Fruit fly (Drosophila melanogaster) whole organism, embryonic: ENCODE measurements around the gene Rpp30.

Experiments used
- Adf1 ChIP-seq: fragments of 200-800 bp; sonication (Bioruptor generic); IDR thresholded peaks from 2 replicates; pipeline ENCODE4 v1.3.6; 2022; ENCODE audit warnings: missing biosample characterization, missing genetic modification characterization
- Atf6 ChIP-seq: fragments of 200-800 bp; sonication (Bioruptor generic); IDR thresholded peaks from 2 replicates; pipeline ENCODE4 v1.3.6; 2022; ENCODE audit warnings: missing biosample characterization, missing genetic modification characterization
- B-H2 ChIP-seq: fragments of 200-800 bp; sonication (Bioruptor generic); optimal IDR thresholded peaks from 2 replicates; lab custom pipeline; 2018; ENCODE audit warnings: missing biosample characterization, mild to moderate bottlenecking, missing genetic modification characterization
- CG10147 ChIP-seq: fragments of 200-800 bp; sonication (Bioruptor generic); optimal IDR thresholded peaks from 2 replicates; lab custom pipeline; 2019; ENCODE audit warnings: missing biosample characterization, mild to moderate bottlenecking, missing genetic modification characterization, moderate library complexity
- CG10654 ChIP-seq: fragments of 200-800 bp; sonication (Bioruptor generic); optimal IDR thresholded peaks from 2 replicates; lab custom pipeline; 2016; ENCODE audit warnings: missing biosample characterization, missing genetic modification characterization
- CG12104 ChIP-seq: fragments of 200-800 bp; sonication (Bioruptor generic); optimal IDR thresholded peaks from 3 replicates; lab custom pipeline; 2016; ENCODE audit warnings: missing biosample characterization, missing genetic modification characterization
- CG12942 ChIP-seq: fragments of 200-800 bp; sonication (Bioruptor generic); optimal IDR thresholded peaks from 3 replicates; lab custom pipeline; 2016; ENCODE audit warnings: missing biosample characterization, missing genetic modification characterization
- CG13424 ChIP-seq: fragments of 200-800 bp; sonication (Bioruptor generic); optimal IDR thresholded peaks from 2 replicates; lab custom pipeline; 2019; ENCODE audit warnings: missing biosample characterization, mild to moderate bottlenecking, missing genetic modification characterization, moderate library complexity
- CG14014 ChIP-seq: fragments of 200-800 bp; sonication (Bioruptor generic); IDR thresholded peaks from 2 replicates; pipeline ENCODE4 v1.3.6; 2022; ENCODE audit warnings: missing biosample characterization, missing genetic modification characterization
- CG14667 ChIP-seq: fragments of 200-800 bp; sonication (Bioruptor generic); IDR thresholded peaks from 2 replicates; pipeline ENCODE4 v1.3.6; 2022; ENCODE audit warnings: missing biosample characterization, missing genetic modification characterization
- CG15269 ChIP-seq: fragments of 200-800 bp; sonication (Bioruptor generic); optimal IDR thresholded peaks from 2 replicates; lab custom pipeline; 2018; ENCODE audit warnings: missing biosample characterization, mild to moderate bottlenecking, missing genetic modification characterization, moderate library complexity
- CG17328 ChIP-seq: fragments of 200-800 bp; sonication (Bioruptor generic); IDR thresholded peaks from 2 replicates; pipeline ENCODE4 v1.3.6; 2022; ENCODE audit warnings: missing biosample characterization, missing genetic modification characterization
- CG17612 ChIP-seq: fragments of 200-800 bp; sonication (Bioruptor generic); IDR thresholded peaks from 2 replicates; pipeline ENCODE4 v1.3.6; 2022; ENCODE audit warnings: missing biosample characterization, missing genetic modification characterization
- CG1792 ChIP-seq: fragments of 200-800 bp; sonication (Bioruptor generic); optimal IDR thresholded peaks from 2 replicates; lab custom pipeline; 2016; ENCODE audit warnings: missing biosample characterization, missing genetic modification characterization
- CG18764 ChIP-seq: fragments of 200-800 bp; sonication (Bioruptor generic); optimal IDR thresholded peaks from 3 replicates; lab custom pipeline; 2016; ENCODE audit warnings: missing biosample characterization, missing genetic modification characterization
- CG30020 ChIP-seq: fragments of 200-800 bp; optimal IDR thresholded peaks from 2 replicates; lab custom pipeline; 2019; ENCODE audit warnings: missing biosample characterization, mild to moderate bottlenecking, missing genetic modification characterization, moderate library complexity
- CG33557 ChIP-seq: fragments of 200-800 bp; sonication (Bioruptor generic); optimal IDR thresholded peaks from 2 replicates; lab custom pipeline; 2019; ENCODE audit warnings: missing biosample characterization, mild to moderate bottlenecking, missing genetic modification characterization, moderate library complexity
- CG4820 ChIP-seq: fragments of 200-800 bp; sonication (Bioruptor generic); optimal IDR thresholded peaks from 3 replicates; lab custom pipeline; 2016; ENCODE audit warnings: missing biosample characterization, missing genetic modification characterization
- CG9876 ChIP-seq: fragments of 200-800 bp; sonication (Bioruptor generic); optimal IDR thresholded peaks from 2 replicates; lab custom pipeline; 2016; ENCODE audit warnings: missing biosample characterization, missing genetic modification characterization
- CrebB ChIP-seq: fragments of 200-800 bp; sonication (Bioruptor generic); optimal IDR thresholded peaks from 3 replicates; lab custom pipeline; 2018; ENCODE audit warnings: missing biosample characterization, mild to moderate bottlenecking, missing genetic modification characterization
- Dip3 ChIP-seq: fragments of 200-800 bp; sonication (Bioruptor generic); optimal IDR thresholded peaks from 3 replicates; lab custom pipeline; 2016; ENCODE audit warnings: missing biosample characterization, missing genetic modification characterization
- Dll ChIP-seq: fragments of 200-800 bp; sonication (Bioruptor generic); IDR thresholded peaks from 4 replicates; pipeline ENCODE4 v1.3.6; 2022; ENCODE audit warnings: missing biosample characterization, missing genetic modification characterization; ENCODE audit not compliant: partially characterized antibody
- Drgx ChIP-seq: fragments of 200-800 bp; sonication (Bioruptor generic); IDR thresholded peaks from 2 replicates; pipeline ENCODE4 v1.3.6; 2022; ENCODE audit warnings: missing biosample characterization, missing genetic modification characterization
- Hand ChIP-seq: fragments of 200-800 bp; sonication (Bioruptor generic); optimal IDR thresholded peaks from 2 replicates; lab custom pipeline; 2017; ENCODE audit warnings: mild to moderate bottlenecking, missing biosample characterization, missing genetic modification reagents, missing genetic modification characterization
- Myb ChIP-seq: fragments of 200-800 bp; sonication (Bioruptor generic); optimal IDR thresholded peaks from 2 replicates; lab custom pipeline; 2016; ENCODE audit warnings: missing biosample characterization, missing genetic modification characterization
- Taf1 ChIP-seq: fragments of 200-800 bp; sonication (Bioruptor generic); IDR thresholded peaks from 2 replicates; pipeline ENCODE4 v1.3.6; 2022; ENCODE audit warnings: missing biosample characterization, missing genetic modification characterization
- cad ChIP-seq: fragments of >200 bp; optimal IDR thresholded peaks from 2 replicates; lab custom pipeline; 2017; ENCODE audit warnings: missing biosample characterization, missing genetic modification characterization
- chif ChIP-seq, 2 experiments: fragments of 200-800 bp; sonication (Bioruptor generic); optimal IDR thresholded peaks; 3 replicates each; lab custom pipeline; 2016; ENCODE audit warnings: missing biosample characterization in 2 of 2, missing genetic modification characterization in 2 of 2
- croc ChIP-seq: fragments of 200-800 bp; sonication (Bioruptor generic); conservative IDR thresholded peaks from 3 replicates; pipeline ENCODE4 v1.3.6; 2022; ENCODE audit warnings: missing biosample characterization, missing genetic modification characterization
- da ChIP-seq: fragments of 200-800 bp; sonication (Bioruptor generic); optimal IDR thresholded peaks from 2 replicates; lab custom pipeline; 2016; ENCODE audit warnings: missing biosample characterization, missing genetic modification characterization
- dmrt11E ChIP-seq: fragments of 200-800 bp; sonication (Bioruptor generic); optimal IDR thresholded peaks from 3 replicates; lab custom pipeline; 2018; ENCODE audit warnings: missing biosample characterization, mild to moderate bottlenecking, missing genetic modification characterization, moderate library complexity
- dmrt99B ChIP-seq: fragments of 200-800 bp; sonication (Bioruptor generic); optimal IDR thresholded peaks from 2 replicates; lab custom pipeline; 2018; ENCODE audit warnings: missing biosample characterization, mild to moderate bottlenecking, missing genetic modification characterization, moderate library complexity
- dpn ChIP-seq, 2 experiments: fragments of 200-800 bp; sonication (Bioruptor generic); optimal IDR thresholded peaks; 3 replicates each; lab custom pipeline; 2016; ENCODE audit warnings: missing biosample characterization in 2 of 2, missing genetic modification characterization in 2 of 2
- eyg ChIP-seq: fragments of 200-800 bp; sonication (Bioruptor generic); optimal IDR thresholded peaks from 3 replicates; lab custom pipeline; 2016; ENCODE audit warnings: missing biosample characterization, missing genetic modification characterization
- kah ChIP-seq: fragments of 200-800 bp; sonication (Bioruptor generic); optimal IDR thresholded peaks from 2 replicates; lab custom pipeline; 2018; ENCODE audit warnings: missing biosample characterization, mild to moderate bottlenecking, missing genetic modification characterization
- klu ChIP-seq: fragments of 200-800 bp; sonication (Bioruptor generic); IDR thresholded peaks from 2 replicates; pipeline ENCODE4 v1.3.6; 2022; ENCODE audit warnings: missing biosample characterization, missing genetic modification characterization
- nerfin-1 ChIP-seq: fragments of 200-800 bp; sonication (Bioruptor generic); optimal IDR thresholded peaks from 3 replicates; lab custom pipeline; 2019; ENCODE audit warnings: missing biosample characterization, mild to moderate bottlenecking, missing genetic modification characterization, moderate library complexity
- org-1 ChIP-seq: fragments of 200-800 bp; sonication (Bioruptor generic); optimal IDR thresholded peaks from 2 replicates; lab custom pipeline; 2017; ENCODE audit warnings: missing biosample characterization, missing genetic modification characterization
- p53 ChIP-seq: fragments of 200-800 bp; sonication (Bioruptor generic); optimal IDR thresholded peaks from 2 replicates; lab custom pipeline; 2016; ENCODE audit warnings: missing biosample characterization, missing genetic modification characterization
- pfk ChIP-seq: fragments of 200-800 bp; sonication (Bioruptor generic); optimal IDR thresholded peaks from 2 replicates; lab custom pipeline; 2018; ENCODE audit warnings: missing biosample characterization, mild to moderate bottlenecking, missing genetic modification characterization, moderate library complexity
- pros ChIP-seq: fragments of 200-800 bp; sonication (Bioruptor generic); optimal IDR thresholded peaks from 3 replicates; lab custom pipeline; 2019; ENCODE audit warnings: missing biosample characterization, mild to moderate bottlenecking, missing genetic modification characterization, moderate library complexity
- pzg ChIP-seq: fragments of 200-800 bp; sonication (Bioruptor generic); optimal IDR thresholded peaks from 3 replicates; lab custom pipeline; 2018; ENCODE audit warnings: missing biosample characterization, mild to moderate bottlenecking, missing genetic modification characterization, moderate library complexity
- repo ChIP-seq: fragments of 200-800 bp; sonication (Bioruptor generic); optimal IDR thresholded peaks from 2 replicates; lab custom pipeline; 2016; ENCODE audit warnings: missing biosample characterization, missing genetic modification characterization
- sc ChIP-seq, 3 experiments: fragments of >200 bp in 2 of 3; fragments of 200-800 bp in 1 of 3; sonication (Bioruptor generic) in 1 of 3; optimal IDR thresholded peaks; 2 replicates in 2 of 3; 3 replicates in 1 of 3; lab custom pipeline; 2017; ENCODE audit warnings: mild to moderate bottlenecking in 1 of 3, missing biosample characterization in 1 of 3, missing genetic modification characterization in 1 of 3, missing genetic modification reagents in 1 of 3
- schlank ChIP-seq: fragments of 200-800 bp; sonication (Bioruptor generic); optimal IDR thresholded peaks from 2 replicates; lab custom pipeline; 2018; ENCODE audit warnings: missing biosample characterization, mild to moderate bottlenecking, missing genetic modification characterization
- sens ChIP-seq: fragments of 200-800 bp; sonication (Bioruptor generic); peaks from one replicate; lab custom pipeline; 2016; ENCODE audit warnings: missing biosample characterization, missing genetic modification characterization
- stwl ChIP-seq: fragments of 200-800 bp; sonication (Bioruptor generic); optimal IDR thresholded peaks from 3 replicates; lab custom pipeline; 2018; ENCODE audit warnings: missing biosample characterization, mild to moderate bottlenecking, missing genetic modification characterization, moderate library complexity
- tna ChIP-seq: fragments of 200-800 bp; sonication (Bioruptor generic); IDR thresholded peaks from 2 replicates; pipeline ENCODE4 v1.3.6; 2022; ENCODE audit warnings: missing biosample characterization, missing genetic modification characterization; ENCODE audit not compliant: partially characterized antibody
- toy ChIP-seq: fragments of 200-800 bp; sonication (Bioruptor generic); IDR thresholded peaks from 2 replicates; pipeline ENCODE4 v1.3.6; 2022; ENCODE audit warnings: missing biosample characterization, missing genetic modification characterization
- usp ChIP-seq: fragments of >200 bp; optimal IDR thresholded peaks from 2 replicates; lab custom pipeline; 2017; ENCODE audit warnings: missing biosample characterization, missing genetic modification characterization
- vvl ChIP-seq: fragments of 200-800 bp; sonication (Bioruptor generic); IDR thresholded peaks from 2 replicates; pipeline ENCODE4 v1.3.6; 2022; ENCODE audit warnings: missing biosample characterization, missing genetic modification characterization
- zen ChIP-seq: fragments of 200-800 bp; sonication (Bioruptor generic); optimal IDR thresholded peaks from 3 replicates; lab custom pipeline; 2018; ENCODE audit warnings: missing biosample characterization, mild to moderate bottlenecking, missing genetic modification characterization, moderate library complexity

Rpp30 gene

dm6 chr2L:273603-274002, 21.4 kb upstream of the Rpp30 start, which contains the start of the genes mbm and CG11555:
TSS of gene mbm (minus strand) at chr2L:273715.
TSS of gene CG11555 (plus strand) at chr2L:273836.
- TF ChIP-seq CG18764 (GFP tag; lab: Kevin White, UChicago) (no peak), sc (optimal IDR thresholded peaks at IDR 0.05; lab: Kevin White, UChicago) (no peak), sc (GFP tag; optimal IDR thresholded peaks at IDR 0.05; lab: Kevin White, UChicago) (no peak), tna (GFP tag; lab: Robert Waterston, UW) (no peak), Myb (no peak), org-1 (no peak), CG17612 (GFP tag; lab: Robert Waterston, UW) (no peak), pzg (GFP tag; lab: Kevin White, UChicago) (peak; percentile 34), chif (GFP tag; optimal IDR thresholded peaks at IDR 0.05; lab: Kevin White, UChicago) (no peak), Dip3 (no peak), pros (GFP tag; lab: Kevin White, UChicago) (no peak), klu (no peak), eyg (no peak), Drgx (no peak), CG33557 (GFP tag; lab: Kevin White, UChicago) (peak; percentile 24), p53 (GFP tag; lab: Kevin White, UChicago) (no peak), Atf6 (no peak), CG14667 (GFP tag; lab: Robert Waterston, UW) (no peak), cad (GFP tag; lab: Kevin White, UChicago) (no peak), nerfin-1 (tag; lab: Kevin White, UChicago) (peak; percentile 36), Hand (no peak), CrebB (tag; lab: Kevin White, UChicago) (no peak), CG17328 (GFP tag; lab: Robert Waterston, UW) (no peak), CG10147 (GFP tag; lab: Kevin White, UChicago) (peak; percentile 51), Taf1 (GFP tag; lab: Robert Waterston, UW) (no peak), CG30020 (tag; lab: Kevin White, UChicago) (peak; percentile 59), CG13424 (peak; percentile 48), Adf1 (GFP tag; lab: Robert Waterston, UW) (no peak), sens (GFP tag; lab: Kevin White, UChicago) (no peak), CG4820 (GFP tag; lab: Kevin White, UChicago) (no peak), toy (GFP tag; lab: Robert Waterston, UW) (no peak), repo (GFP tag; lab: Kevin White, UChicago) (no peak), dmrt11E (tag; lab: Kevin White, UChicago) (peak; percentile 38), CG1792 (GFP tag; lab: Kevin White, UChicago) (no peak), usp (GFP tag; lab: Kevin White, UChicago) (no peak), CG12104 (GFP tag; lab: Kevin White, UChicago) (no peak), schlank (tag; lab: Kevin White, UChicago) (no peak), vvl (no peak), CG10654 (GFP tag; lab: Kevin White, UChicago) (no peak), CG12942 (no peak), dmrt99B (tag; lab: Kevin White, UChicago) (no peak), stwl (tag; lab: Kevin White, UChicago) (peak; percentile 8), kah (GFP tag; lab: Kevin White, UChicago) (peak; percentile 14), B-H2 (GFP tag; lab: Kevin White, UChicago) (peak; percentile 56), da (GFP tag; lab: Kevin White, UChicago) (no peak), pfk (GFP tag; lab: Kevin White, UChicago) (no peak), CG14014 (GFP tag; lab: Robert Waterston, UW) (no peak), CG15269 (tag; lab: Kevin White, UChicago) (no peak), dpn (GFP tag; optimal IDR thresholded peaks at IDR 0.05; lab: Kevin White, UChicago) (peak in 1 of 2 experiments; percentile 19), CG9876 (no peak), croc (GFP tag; lab: Robert Waterston, UW) (no peak), zen (peak; percentile 50), Dll (peak; percentile 74)
